Fruit fly (Drosophila melanogaster) whole organism, pupa: ENCODE results near the gene SNCF.

Experiments used
- CG10348 ChIP-seq: fragments of 200-800 bp; sonication (Bioruptor generic); IDR thresholded peaks from 2 replicates; pipeline ENCODE4 v1.3.6; 2022; ENCODE audit warnings: missing biosample characterization, missing genetic modification characterization
- CG12605 ChIP-seq: fragments of 200-800 bp; sonication (Bioruptor generic); IDR thresholded peaks from 2 replicates; pipeline ENCODE4 v1.3.6; 2022; ENCODE audit warnings: missing biosample characterization, missing genetic modification characterization
- CG13204 ChIP-seq: fragments of 200-800 bp; sonication (Bioruptor generic); optimal IDR thresholded peaks from 2 replicates; lab custom pipeline; 2018; ENCODE audit warnings: missing biosample characterization, mild to moderate bottlenecking, missing genetic modification characterization, moderate library complexity
- CG14655 ChIP-seq: fragments of 200-800 bp; sonication (Bioruptor generic); optimal IDR thresholded peaks from 3 replicates; lab custom pipeline; 2017; ENCODE audit warnings: mild to moderate bottlenecking, missing biosample characterization, missing genetic modification reagents, missing genetic modification characterization
- CG17806 ChIP-seq: fragments of 200-800 bp; sonication (Bioruptor generic); optimal IDR thresholded peaks from 2 replicates; lab custom pipeline; 2018; ENCODE audit warnings: missing biosample characterization, mild to moderate bottlenecking, missing genetic modification characterization, moderate library complexity
- CG4496 ChIP-seq: fragments of 200-800 bp; sonication (Bioruptor generic); IDR thresholded peaks from 3 replicates; pipeline ENCODE4 v1.3.6; 2022; ENCODE audit warnings: missing biosample characterization, missing genetic modification characterization
- CG8301 ChIP-seq: fragments of 200-800 bp; sonication (Bioruptor generic); optimal IDR thresholded peaks from 2 replicates; lab custom pipeline; 2018; ENCODE audit warnings: missing biosample characterization, mild to moderate bottlenecking, missing genetic modification characterization
- EcR ChIP-seq: fragments of 200-800 bp; sonication (Bioruptor generic); optimal IDR thresholded peaks from 3 replicates; lab custom pipeline; 2019; ENCODE audit warnings: missing biosample characterization, missing genetic modification characterization, mild to moderate bottlenecking, moderate library complexity, missing genetic modification reagents
- Ets98B ChIP-seq: fragments of 200-800 bp; sonication (Bioruptor generic); IDR thresholded peaks from 2 replicates; pipeline ENCODE4 v1.3.6; 2022; ENCODE audit warnings: missing biosample characterization, missing genetic modification characterization
- Pif1A ChIP-seq: fragments of 200-800 bp; sonication (Bioruptor generic); optimal IDR thresholded peaks from 3 replicates; lab custom pipeline; 2016; ENCODE audit warnings: missing biosample characterization, missing genetic modification characterization
- Pif1B ChIP-seq: fragments of 200-800 bp; sonication (Bioruptor generic); optimal IDR thresholded peaks from 3 replicates; lab custom pipeline; 2016; ENCODE audit warnings: missing biosample characterization, missing genetic modification characterization
- Snoo ChIP-seq: fragments of 200-800 bp; sonication (Bioruptor generic); optimal IDR thresholded peaks from 3 replicates; lab custom pipeline; 2017; ENCODE audit warnings: missing biosample characterization, mild to moderate bottlenecking, missing genetic modification characterization, inconsistent platforms

Gene SNCF

DNA sequence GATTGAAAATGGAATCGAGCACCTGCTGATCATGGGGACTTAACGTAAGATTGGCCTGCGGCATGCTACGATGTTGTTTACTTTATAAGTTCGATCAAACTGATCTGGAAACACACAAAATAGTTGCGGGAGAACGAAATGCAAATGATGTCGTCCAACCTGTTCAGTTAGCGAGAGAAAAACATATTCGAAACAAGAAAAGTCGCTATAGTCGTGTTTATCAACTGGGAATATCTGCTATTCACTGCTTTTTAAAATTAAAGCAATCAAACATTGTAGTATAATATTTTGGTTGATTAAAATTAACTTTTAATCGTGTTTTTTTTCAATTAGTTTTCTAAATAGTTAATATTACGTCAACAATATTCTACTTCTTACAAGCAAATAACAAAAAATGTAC lies 48.2 kb downstream of the SNCF start, which contains the start of gene CG14105:
CG14105 (minus strand) TSS at position 101 of the 400 bp plus-strand sequence.
- no peak for TF ChIP-seq Pif1A (GFP tag; lab: Kevin White, UChicago)
- no peak for TF ChIP-seq CG13204 (GFP tag; lab: Kevin White, UChicago)
- TF ChIP-seq CG10348 (GFP tag; lab: Robert Waterston, UW), result no peak
- TF ChIP-seq Snoo (tag; lab: Kevin White, UChicago), result no peak
- no peak for TF ChIP-seq Ets98B (GFP tag; lab: Robert Waterston, UW)
- no peak for TF ChIP-seq CG8301
- TF ChIP-seq Pif1B (GFP tag; lab: Kevin White, UChicago), result no peak
- TF ChIP-seq CG12605 (GFP tag; lab: Robert Waterston, UW), result no peak
- no peak for TF ChIP-seq CG14655 (GFP tag; lab: Kevin White, UChicago)
- no peak for TF ChIP-seq CG17806 (tag; lab: Kevin White, UChicago)
- no peak for TF ChIP-seq EcR
- no peak for TF ChIP-seq CG4496 (GFP tag; lab: Robert Waterston, UW)
